Fruit fly (Drosophila melanogaster): Measurements from ENCODE around the gene CG45079.

DNA sequence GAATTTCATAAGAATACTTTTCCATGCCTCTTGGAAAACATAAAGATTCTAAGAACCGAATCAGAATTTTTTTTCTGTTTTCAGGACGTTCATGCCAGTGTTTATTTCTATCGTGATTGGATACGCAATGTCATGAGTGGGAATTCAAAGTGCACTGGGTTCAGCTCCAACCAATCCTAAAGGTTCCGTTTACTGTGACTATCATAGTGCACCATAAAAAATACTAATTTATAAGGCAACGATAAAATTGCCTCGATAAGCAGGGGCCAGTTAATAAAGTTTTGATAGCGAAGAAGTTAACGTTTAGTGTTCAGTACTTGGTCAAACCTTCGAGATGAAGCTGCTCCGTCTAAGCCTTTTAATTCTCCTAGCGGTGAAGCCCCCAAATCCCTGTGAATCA is 3.6 kb downstream of the CG45079 start, which contains the start of gene CG31265:
- TF ChIP-seq usp (GFP tag; optimal IDR thresholded peaks at IDR 0.05) (no peak), pan (optimal IDR thresholded peaks at IDR 0.05) (no peak), CG8478 (optimal IDR thresholded peaks at IDR 0.05) (no peak), psq (optimal IDR thresholded peaks at IDR 0.05) (no peak), EcR (GFP tag; optimal IDR thresholded peaks at IDR 0.05) (no peak)
